Fruit fly (Drosophila melanogaster) whole organism, embryonic: ENCODE measurements around the gene Gr98b.

ENCODE experiments used
- Nf-YC ChIP-seq: fragments of 200-800 bp; optimal IDR thresholded peaks from 3 replicates; lab custom pipeline; 2019; ENCODE audit warnings: missing biosample characterization, mild to moderate bottlenecking, missing genetic modification characterization, moderate library complexity
- pho ChIP-seq: fragments of 200-800 bp; sonication (Bioruptor generic); optimal IDR thresholded peaks from 2 replicates; lab custom pipeline; 2016; ENCODE audit warnings: missing biosample characterization, missing genetic modification characterization

dm6 chr3R:27553921-27554320 lies 11.6 kb downstream of the Gr98b start:
- TF ChIP-seq pho = no peak
- TF ChIP-seq Nf-YC = no peak
